Worm (Caenorhabditis elegans) whole organism, young adult: ENCODE data around the gene memb-2.

Experiments used
- B0261.1 ChIP-seq: sonication (generic microtip); optimal IDR thresholded peaks from 2 replicates; lab custom pipeline; 2016; ENCODE audit warnings: mild to moderate bottlenecking, missing genetic modification characterization, moderate library complexity, missing compliant biosample characterization
- C06A6.2 ChIP-seq: fragments of 200-800 bp; sonication (Bioruptor generic); conservative IDR thresholded peaks from 2 replicates; pipeline ENCODE4 v1.3.6; 2022; ENCODE audit warnings: missing genetic modification characterization, missing compliant biosample characterization
- D2030.7 ChIP-seq: fragments of 200-800 bp; sonication (Bioruptor generic); IDR thresholded peaks from 2 replicates; pipeline ENCODE4 v1.3.6; 2022; ENCODE audit warnings: missing genetic modification reagents, missing genetic modification characterization, missing compliant biosample characterization
- F22D6.2 ChIP-seq: sonication (generic microtip); optimal IDR thresholded peaks from 2 replicates; lab custom pipeline; 2016; ENCODE audit warnings: mild to moderate bottlenecking, missing genetic modification characterization, missing compliant biosample characterization
- F23B12.7 ChIP-seq: sonication (generic microtip); optimal IDR thresholded peaks from 2 replicates; lab custom pipeline; 2017; ENCODE audit warnings: missing genetic modification characterization, mild to moderate bottlenecking, missing compliant biosample characterization, antibody characterized with exemption, moderate library complexity; ENCODE audit not compliant: insufficient read depth
- F33H1.4 ChIP-seq: fragments of 200-800 bp; sonication (Bioruptor generic); IDR thresholded peaks from 2 replicates; pipeline ENCODE4 v1.3.6; 2022; ENCODE audit warnings: missing genetic modification reagents, missing genetic modification characterization, missing compliant biosample characterization
- F49E8.2 ChIP-seq: sonication (generic microtip); optimal IDR thresholded peaks from 3 replicates; lab custom pipeline; 2017; ENCODE audit warnings: missing genetic modification characterization, mild to moderate bottlenecking, missing compliant biosample characterization, antibody characterized with exemption, moderate library complexity; ENCODE audit not compliant: insufficient read depth
- Y95B8A.8 ChIP-seq: fragments of 200-800 bp; sonication (Bioruptor generic); IDR thresholded peaks from 2 replicates; pipeline ENCODE4 v1.3.6; 2022; ENCODE audit warnings: missing genetic modification reagents, missing genetic modification characterization, missing compliant biosample characterization
- ZK185.1 ChIP-seq: sonication (generic microtip); optimal IDR thresholded peaks from 2 replicates; lab custom pipeline; 2016; ENCODE audit warnings: mild to moderate bottlenecking, missing genetic modification characterization, missing compliant biosample characterization; ENCODE audit not compliant: poor library complexity, severe bottlenecking
- akir-1 ChIP-seq: fragments of 200-800 bp; sonication (Bioruptor generic); optimal IDR thresholded peaks from 2 replicates; lab custom pipeline; 2018; ENCODE audit warnings: mild to moderate bottlenecking, missing genetic modification characterization, moderate library complexity, missing compliant biosample characterization
- aptf-2 ChIP-seq: fragments of 200-800 bp; sonication (Bioruptor generic); conservative IDR thresholded peaks from 2 replicates; pipeline ENCODE4 v1.3.6; 2022; ENCODE audit warnings: missing genetic modification reagents, missing genetic modification characterization, missing compliant biosample characterization
- attf-3 ChIP-seq: fragments of 200-800 bp; sonication (Bioruptor generic); conservative IDR thresholded peaks from 2 replicates; pipeline ENCODE4 v1.3.6; 2022; ENCODE audit warnings: missing genetic modification reagents, missing genetic modification characterization, missing compliant biosample characterization
- attf-6 ChIP-seq: fragments of 200-800 bp; sonication (Bioruptor generic); IDR thresholded peaks from 2 replicates; pipeline ENCODE4 v1.3.6; 2022; ENCODE audit warnings: missing genetic modification reagents, missing genetic modification characterization, missing compliant biosample characterization
- bed-1 ChIP-seq: fragments of 200-800 bp; sonication (Bioruptor generic); IDR thresholded peaks from 2 replicates; pipeline ENCODE4 v1.3.6; 2022; ENCODE audit warnings: missing genetic modification reagents, missing genetic modification characterization, missing compliant biosample characterization
- cebp-2 ChIP-seq: fragments of 200-800 bp; sonication (Bioruptor generic); IDR thresholded peaks from 2 replicates; pipeline ENCODE4 v1.3.6; 2022; ENCODE audit warnings: missing genetic modification characterization, missing compliant biosample characterization
- egl-18 ChIP-seq: fragments of 200-800 bp; sonication (Bioruptor generic); IDR thresholded peaks from 2 replicates; pipeline ENCODE4 v1.3.6; 2022; ENCODE audit warnings: missing genetic modification reagents, missing genetic modification characterization, missing compliant biosample characterization
- egl-44 ChIP-seq: fragments of 200-800 bp; sonication (Bioruptor generic); IDR thresholded peaks from 2 replicates; pipeline ENCODE4 v1.3.6; 2022; ENCODE audit warnings: missing genetic modification reagents, missing genetic modification characterization, missing compliant biosample characterization
- gei-17 ChIP-seq: fragments of 200-800 bp; sonication (Bioruptor generic); optimal IDR thresholded peaks from 2 replicates; lab custom pipeline; 2018; ENCODE audit warnings: mild to moderate bottlenecking, missing genetic modification characterization, missing compliant biosample characterization
- hlh-12 ChIP-seq: sonication (generic microtip); optimal IDR thresholded peaks from 2 replicates; lab custom pipeline; 2016; ENCODE audit warnings: missing genetic modification characterization, missing compliant biosample characterization
- hmg-1.2 ChIP-seq: fragments of 200-800 bp; sonication (Bioruptor generic); IDR thresholded peaks from 2 replicates; pipeline ENCODE4 v1.3.6; 2022; ENCODE audit warnings: missing genetic modification reagents, missing genetic modification characterization, missing compliant biosample characterization
- hmg-20 ChIP-seq: fragments of 200-800 bp; sonication (Bioruptor generic); IDR thresholded peaks from 2 replicates; pipeline ENCODE4 v1.3.6; 2022; ENCODE audit warnings: missing genetic modification reagents, missing genetic modification characterization, missing compliant biosample characterization
- hsf-1 ChIP-seq: fragments of 200-800 bp; sonication (Bioruptor generic); IDR thresholded peaks from 2 replicates; pipeline ENCODE4 v1.3.6; 2022; ENCODE audit warnings: missing genetic modification reagents, missing genetic modification characterization, missing compliant biosample characterization
- lin-54 ChIP-seq: fragments of 200-800 bp; sonication (Bioruptor generic); optimal IDR thresholded peaks from 2 replicates; lab custom pipeline; 2018; ENCODE audit warnings: mild to moderate bottlenecking, missing genetic modification characterization, missing compliant biosample characterization
- lsl-1 ChIP-seq: fragments of 200-800 bp; sonication (Bioruptor generic); optimal IDR thresholded peaks from 2 replicates; lab custom pipeline; 2018; ENCODE audit warnings: mild to moderate bottlenecking, missing genetic modification characterization, moderate library complexity, missing compliant biosample characterization
- lsy-27 ChIP-seq: sonication (generic microtip); optimal IDR thresholded peaks from 2 replicates; lab custom pipeline; 2017; ENCODE audit warnings: missing genetic modification characterization, mild to moderate bottlenecking, missing compliant biosample characterization, antibody characterized with exemption, missing genotype, borderline replicate concordance; ENCODE audit not compliant: insufficient read depth
- madf-3 ChIP-seq: fragments of 200-800 bp; sonication (Bioruptor generic); IDR thresholded peaks from 2 replicates; pipeline ENCODE4 v1.3.6; 2022; ENCODE audit warnings: missing genetic modification reagents, missing genetic modification characterization, missing compliant biosample characterization
- nfyb-1 ChIP-seq: fragments of 200-800 bp; sonication (Bioruptor generic); IDR thresholded peaks from 2 replicates; pipeline ENCODE4 v1.3.6; 2022; ENCODE audit warnings: missing genetic modification reagents, missing genetic modification characterization, missing compliant biosample characterization
- nhr-80 ChIP-seq: sonication (generic microtip); optimal IDR thresholded peaks from 2 replicates; lab custom pipeline; 2016; ENCODE audit warnings: missing genetic modification characterization, missing compliant biosample characterization
- pbrm-1 ChIP-seq: fragments of 200-800 bp; sonication (Bioruptor generic); IDR thresholded peaks from 2 replicates; pipeline ENCODE4 v1.3.6; 2022; ENCODE audit warnings: missing genetic modification reagents, missing genetic modification characterization, missing compliant biosample characterization
- pha-4 ChIP-seq: fragments of 150-350 bp; sonication (generic microtip); optimal IDR thresholded peaks from 2 replicates; lab custom pipeline; 2014; ENCODE audit warnings: missing biosample characterization, missing genetic modification reagents, missing genetic modification characterization
- rcor-1 ChIP-seq: fragments of 200-800 bp; sonication (Bioruptor generic); IDR thresholded peaks from 2 replicates; pipeline ENCODE4 v1.3.6; 2022; ENCODE audit warnings: missing genetic modification reagents, missing genetic modification characterization, missing compliant biosample characterization
- rpc-1 ChIP-seq, 2 experiments: fragments of 150-350 bp in 1 of 2; sonication (generic microtip) in 1 of 2; optimal IDR thresholded peaks; 2 replicates each; lab custom pipeline; 2014 to 2018; ENCODE audit warnings: missing biosample characterization in 1 of 2, missing genetic modification characterization in 1 of 2, missing genetic modification reagents in 1 of 2, missing genotype in 1 of 2
- snpc-1.1 ChIP-seq: sonication (generic microtip); optimal IDR thresholded peaks from 2 replicates; lab custom pipeline; 2017; ENCODE audit warnings: missing genetic modification characterization, mild to moderate bottlenecking, missing compliant biosample characterization, antibody characterized with exemption, moderate library complexity, missing genotype, missing genetic modification reagents; ENCODE audit not compliant: insufficient read depth
- snpc-1.3 ChIP-seq: sonication (generic microtip); optimal IDR thresholded peaks from 2 replicates; lab custom pipeline; 2017; ENCODE audit warnings: missing genetic modification characterization, mild to moderate bottlenecking, missing compliant biosample characterization, antibody characterized with exemption, moderate library complexity, missing genotype, missing genetic modification reagents; ENCODE audit not compliant: insufficient read depth
- snpc-3.4 ChIP-seq: sonication (generic microtip); optimal IDR thresholded peaks from 2 replicates; lab custom pipeline; 2017; ENCODE audit warnings: missing genetic modification characterization, mild to moderate bottlenecking, missing compliant biosample characterization, antibody characterized with exemption, moderate library complexity, missing genotype, missing genetic modification reagents
- somi-1 ChIP-seq: fragments of 200-800 bp; sonication (Bioruptor generic); optimal IDR thresholded peaks from 2 replicates; lab custom pipeline; 2018; ENCODE audit warnings: mild to moderate bottlenecking, missing genetic modification characterization, missing compliant biosample characterization
- tbp1 ChIP-seq: fragments of 200-800 bp; sonication (Bioruptor generic); optimal IDR thresholded peaks from 2 replicates; lab custom pipeline; 2018; ENCODE audit warnings: mild to moderate bottlenecking, missing genetic modification characterization, missing compliant biosample characterization
- unc-130 ChIP-seq: sonication (generic microtip); optimal IDR thresholded peaks from 2 replicates; lab custom pipeline; 2016; ENCODE audit warnings: missing genetic modification reagents, missing genetic modification characterization, missing compliant biosample characterization
- zfh-2 ChIP-seq: fragments of 200-800 bp; sonication (Bioruptor generic); conservative IDR thresholded peaks from 2 replicates; pipeline ENCODE4 v1.3.6; 2022; ENCODE audit warnings: missing genetic modification reagents, missing genetic modification characterization, missing compliant biosample characterization
- ztf-18 ChIP-seq: sonication (generic microtip); optimal IDR thresholded peaks from 2 replicates; lab custom pipeline; 2016; ENCODE audit warnings: missing genotype, mild to moderate bottlenecking, missing genetic modification characterization, missing compliant biosample characterization
- ztf-25 ChIP-seq: fragments of 200-800 bp; sonication (Bioruptor generic); IDR thresholded peaks from 2 replicates; pipeline ENCODE4 v1.3.6; 2022; ENCODE audit warnings: missing genetic modification reagents, missing genetic modification characterization, missing compliant biosample characterization
- ztf-26 ChIP-seq: sonication (generic microtip); optimal IDR thresholded peaks from 2 replicates; lab custom pipeline; 2017; ENCODE audit warnings: missing genetic modification characterization, missing compliant biosample characterization
- ztf-28 ChIP-seq: fragments of 200-800 bp; sonication (Bioruptor generic); IDR thresholded peaks from 2 replicates; pipeline ENCODE4 v1.3.6; 2022; ENCODE audit warnings: missing genetic modification reagents, missing genetic modification characterization, missing compliant biosample characterization
- ztf-6 ChIP-seq: fragments of 200-800 bp; sonication (Bioruptor generic); IDR thresholded peaks from 2 replicates; pipeline ENCODE4 v1.3.6; 2022; ENCODE audit warnings: missing genetic modification reagents, missing genetic modification characterization, missing compliant biosample characterization

Gene memb-2

DNA sequence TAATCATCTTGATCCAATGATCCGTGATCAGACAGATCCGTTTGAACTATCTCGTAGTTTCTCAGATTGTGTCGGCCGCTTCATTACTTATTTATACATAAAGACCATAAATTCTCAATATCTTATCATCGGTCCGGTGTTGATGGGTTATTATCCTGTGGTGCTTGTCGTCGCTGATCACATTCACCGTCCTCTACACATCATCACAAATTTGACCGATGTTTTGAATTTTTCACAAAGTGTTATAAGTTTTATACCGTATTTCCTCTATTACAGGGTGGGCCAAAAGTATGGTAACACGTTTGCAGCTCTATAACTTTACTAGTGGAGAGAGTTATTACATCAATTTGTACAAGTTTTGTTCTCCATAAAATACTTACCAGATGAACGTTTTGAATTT is 32.0 kb downstream of the memb-2 start (continued):
- TF ChIP-seq ztf-25 (GFP tag; lab: Robert Waterston, UW) (0 out of 2 replicates have a peak, but pooled peaks have one; percentile 62), cebp-2 (GFP tag; lab: Robert Waterston, UW) (no peak), lsl-1 (peak; percentile 38), tbp1 (GFP tag; lab: Kevin White, UChicago) (peak; percentile 81), F49E8.2 (tag; lab: Kevin White, UChicago) (peak; percentile 25), pha-4 (tag; lab: Kevin White, UChicago) (no peak), egl-44 (GFP tag; lab: Robert Waterston, UW) (peak; percentile 72; the same call in 1 of the 2 replicates), pbrm-1 (no peak), hsf-1 (GFP tag; lab: Robert Waterston, UW) (0 out of 2 replicates have a peak, but pooled peaks have one; percentile 11), ZK185.1 (tag; lab: Kevin White, UChicago) (peak; percentile 13), hmg-1.2 (GFP tag; lab: Robert Waterston, UW) (peak; percentile 39), attf-6 (0 out of 2 replicates have a peak, but pooled peaks have one; percentile 51), somi-1 (GFP tag; lab: Kevin White, UChicago) (no peak), rcor-1 (GFP tag; lab: Robert Waterston, UW) (peak; percentile 63), D2030.7 (GFP tag; lab: Robert Waterston, UW) (peak; percentile 58), Y95B8A.8 (GFP tag; lab: Robert Waterston, UW) (0 out of 2 replicates have a peak, but pooled peaks have one; percentile 38), snpc-1.1 (tag; lab: Kevin White, UChicago) (peak; percentile 87), madf-3 (0 out of 2 replicates have a peak, but pooled peaks have one; percentile 43), rpc-1 (optimal IDR thresholded peaks at IDR 0.05; lab: Kevin White, UChicago) (peak; percentile 54), rpc-1 (tag; optimal IDR thresholded peaks at IDR 0.05; lab: Kevin White, UChicago) (peak; percentile 75), lin-54 (GFP tag; lab: Kevin White, UChicago) (peak; percentile 12), aptf-2 (GFP tag; lab: Robert Waterston, UW) (no peak)

- TF ChIP-seq bed-1 (no peak), F33H1.4 (GFP tag; lab: Robert Waterston, UW) (no peak), nfyb-1 (GFP tag; lab: Robert Waterston, UW) (peak; percentile 71), nhr-80 (tag; lab: Kevin White, UChicago) (no peak), lsy-27 (no peak), F23B12.7 (tag; lab: Kevin White, UChicago) (no peak), C06A6.2 (GFP tag; lab: Robert Waterston, UW) (peak; percentile 67), unc-130 (GFP tag; lab: Kevin White, UChicago) (no peak), hmg-20 (no peak), egl-18 (GFP tag; lab: Robert Waterston, UW) (no peak), F22D6.2 (tag; lab: Kevin White, UChicago) (no peak), egl-44 (GFP tag; lab: Robert Waterston, UW) (no peak), tbp1 (GFP tag; lab: Kevin White, UChicago) (peak; percentile 53), ztf-28 (no peak), ztf-26 (tag; lab: Kevin White, UChicago) (peak; percentile 75), ztf-6 (no peak), ZK185.1 (tag; lab: Kevin White, UChicago) (peak; percentile 14), zfh-2 (0 out of 2 replicates have a peak, but pooled peaks have one; percentile 9), gei-17 (GFP tag; lab: Kevin White, UChicago) (peak; percentile 54), rcor-1 (GFP tag; lab: Robert Waterston, UW) (no peak), akir-1 (GFP tag; lab: Kevin White, UChicago) (no peak), attf-6 (no peak), snpc-1.3 (tag; lab: Kevin White, UChicago) (no peak), ztf-18 (tag; lab: Kevin White, UChicago) (no peak), snpc-3.4 (tag; lab: Kevin White, UChicago) (no peak), attf-3 (GFP tag; lab: Robert Waterston, UW) (no peak), B0261.1 (tag; lab: Kevin White, UChicago) (peak; percentile 46), hlh-12 (no peak)
Measured at ce11 chrV:5587042-5587441, 32.9 kb downstream of the memb-2 start.
